In genomic region chrX:4434948-4435639, dm6 we compare ENCODE assay signal across 4 fruit fly cellular contexts.
TF ChIP-seq lines count a peak whose summit lies in the region.

No protein-coding gene starts in this region.

- TF ChIP-seq CTCF in whole organism, embryonic (GFP tag; optimal IDR thresholded peaks at IDR 0.05; lab: Kevin White, UChicago): no peak

TF ChIP-seq in whole organism, embryonic, 481 proteins besides CTCF, POLR2A, EP300 and RAD21:
- TF ChIP-seq CG1832 (GFP tag; optimal IDR thresholded peaks at IDR 0.05; lab: Kevin White, UChicago) (peak; percentile 25), Sox100B (GFP tag; optimal IDR thresholded peaks at IDR 0.05; lab: Kevin White, UChicago) (no peak), corto (GFP tag; optimal IDR thresholded peaks at IDR 0.05; lab: Kevin White, UChicago) (peak; percentile 19), fd102C (GFP tag; optimal IDR thresholded peaks at IDR 0.05; lab: Kevin White, UChicago) (no peak), Awh (GFP tag; IDR thresholded peaks at IDR 0.05; lab: Robert Waterston, UW) (no peak), nom (GFP tag; optimal IDR thresholded peaks at IDR 0.05; lab: Kevin White, UChicago) (peak; percentile 96), nerfin-2 (GFP tag; IDR thresholded peaks at IDR 0.05; lab: Robert Waterston, UW; ENCODE audit: partially characterized antibody) (no peak), chn (GFP tag; optimal IDR thresholded peaks at IDR 0.05; lab: Kevin White, UChicago) (no peak), CG4360 (GFP tag; IDR thresholded peaks at IDR 0.05; lab: Robert Waterston, UW) (peak; percentile 54; the same call in 1 of the 2 replicates), lbe (GFP tag; optimal IDR thresholded peaks at IDR 0.05; lab: Kevin White, UChicago) (peak; percentile 65), CG11696 (GFP tag; IDR thresholded peaks at IDR 0.05; lab: Robert Waterston, UW) (0 out of 2 replicates have a peak, but pooled peaks have one; percentile 9), CkIIα-i1 (GFP tag; IDR thresholded peaks at IDR 0.05; lab: Robert Waterston, UW) (no peak), Nf-YA (GFP tag; IDR thresholded peaks at IDR 0.05; lab: Robert Waterston, UW) (no peak), aop (GFP tag; IDR thresholded peaks at IDR 0.05; lab: Robert Waterston, UW) (no peak)
TF ChIP-seq in whole organism, embryonic: peak in this region for 6.

TF ChIP-seq in whole organism, prepupa, 60 proteins besides CTCF, POLR2A, EP300 and RAD21 (continues in another document):
- TF ChIP-seq CG11294 (GFP tag; IDR thresholded peaks at IDR 0.05; lab: Robert Waterston, UW) (no peak), CG7368 (GFP tag; optimal IDR thresholded peaks at IDR 0.05; lab: Kevin White, UChicago) (peak; percentile 3), CG11902 (GFP tag; optimal IDR thresholded peaks at IDR 0.05; lab: Kevin White, UChicago) (peak; percentile 2), fkh (GFP tag; optimal IDR thresholded peaks at IDR 0.05; lab: Kevin White, UChicago) (no peak), CG8632 (GFP tag; optimal IDR thresholded peaks at IDR 0.05; lab: Kevin White, UChicago) (peak; percentile 4), salr (GFP tag; optimal IDR thresholded peaks at IDR 0.05; lab: Kevin White, UChicago) (peak in 1 of 2 experiments; percentile 12), OdsH (GFP tag; optimal IDR thresholded peaks at IDR 0.05; lab: Kevin White, UChicago) (no peak), dsx (GFP tag; optimal IDR thresholded peaks at IDR 0.05; lab: Kevin White, UChicago; ENCODE audit: poor library complexity, severe bottlenecking) (peak; percentile 72), Sox102F (GFP tag; optimal IDR thresholded peaks at IDR 0.05; lab: Kevin White, UChicago) (peak; percentile 55), Eip78C (GFP tag; lab: Kevin White, UChicago) (peak; percentile 80), CG6163 (GFP tag; IDR thresholded peaks at IDR 0.05; lab: Robert Waterston, UW) (peak; percentile 73), svp (GFP tag; lab: Kevin White, UChicago) (peak; percentile 92), vri (GFP tag; optimal IDR thresholded peaks at IDR 0.05; lab: Kevin White, UChicago) (peak; percentile 35), CG4318 (GFP tag; optimal IDR thresholded peaks at IDR 0.05; lab: Kevin White, UChicago) (no peak), fd59A (GFP tag; optimal IDR thresholded peaks at IDR 0.05; lab: Kevin White, UChicago) (peak; percentile 41), CG10669 (GFP tag; optimal IDR thresholded peaks at IDR 0.05; lab: Kevin White, UChicago) (peak; percentile 69), cyc (GFP tag; optimal IDR thresholded peaks at IDR 0.05; lab: Kevin White, UChicago) (peak; percentile 74), acj6 (GFP tag; optimal IDR thresholded peaks at IDR 0.05; lab: Kevin White, UChicago) (no peak), CG6808 (GFP tag; optimal IDR thresholded peaks at IDR 0.05; lab: Kevin White, UChicago) (peak; percentile 89), CG32006 (GFP tag; optimal IDR thresholded peaks at IDR 0.05; lab: Kevin White, UChicago) (peak; percentile 1), CG11762 (GFP tag; optimal IDR thresholded peaks at IDR 0.05; lab: Kevin White, UChicago; ENCODE audit: insufficient read depth) (no peak), CG34406 (GFP tag; optimal IDR thresholded peaks at IDR 0.05; lab: Kevin White, UChicago) (peak; percentile 32), topi (GFP tag; optimal IDR thresholded peaks at IDR 0.05; lab: Kevin White, UChicago) (peak; percentile 77), CG3919 (GFP tag; optimal IDR thresholded peaks at IDR 0.05; lab: Kevin White, UChicago) (peak; percentile 48), CG3032 (tag; optimal IDR thresholded peaks at IDR 0.05; lab: Kevin White, UChicago) (peak; percentile 69), Met (GFP tag; optimal IDR thresholded peaks at IDR 0.05; lab: Kevin White, UChicago) (peak; percentile 79)

TF ChIP-seq in whole organism, pupa, 21 proteins besides CTCF, POLR2A, EP300 and RAD21:
- TF ChIP-seq gl (tag; optimal IDR thresholded peaks at IDR 0.05; lab: Kevin White, UChicago) (peak; percentile 83), CG13204 (GFP tag; optimal IDR thresholded peaks at IDR 0.05; lab: Kevin White, UChicago) (peak; percentile 80), rn (GFP tag; IDR thresholded peaks at IDR 0.05; lab: Robert Waterston, UW) (no peak), Pif1B (GFP tag; optimal IDR thresholded peaks at IDR 0.05; lab: Kevin White, UChicago) (peak; percentile 30), CG15710 (tag; optimal IDR thresholded peaks at IDR 0.05; lab: Kevin White, UChicago) (peak; percentile 78), Snoo (tag; optimal IDR thresholded peaks at IDR 0.05; lab: Kevin White, UChicago) (peak; percentile 70), fd96Ca (GFP tag; IDR thresholded peaks at IDR 0.05; lab: Robert Waterston, UW) (no peak), CG8159 (tag; optimal IDR thresholded peaks at IDR 0.05; lab: Kevin White, UChicago) (peak; percentile 77), Pif1A (GFP tag; optimal IDR thresholded peaks at IDR 0.05; lab: Kevin White, UChicago) (peak; percentile 64), CG34367 (tag; optimal IDR thresholded peaks at IDR 0.05; lab: Kevin White, UChicago) (peak; percentile 66), Ets98B (GFP tag; IDR thresholded peaks at IDR 0.05; lab: Robert Waterston, UW) (no peak), CG32121 (GFP tag; IDR thresholded peaks at IDR 0.05; lab: Robert Waterston, UW) (no peak), CG9948 (tag; optimal IDR thresholded peaks at IDR 0.05; lab: Kevin White, UChicago) (peak; percentile 40), CG14655 (GFP tag; optimal IDR thresholded peaks at IDR 0.05; lab: Kevin White, UChicago) (no peak), EcR (GFP tag; optimal IDR thresholded peaks at IDR 0.05; lab: Kevin White, UChicago) (peak; percentile 27), CG17806 (tag; optimal IDR thresholded peaks at IDR 0.05; lab: Kevin White, UChicago) (peak; percentile 54)
TF ChIP-seq in whole organism, pupa: peak in this region for 11.

TF ChIP-seq in whole organism, wandering third instar larva, 38 proteins besides CTCF, POLR2A, EP300 and RAD21:
- TF ChIP-seq Sp1 (GFP tag; optimal IDR thresholded peaks at IDR 0.05; lab: Kevin White, UChicago) (peak; percentile 81), h (GFP tag; optimal IDR thresholded peaks at IDR 0.05; lab: Kevin White, UChicago) (peak; percentile 81), fru (GFP tag; optimal IDR thresholded peaks at IDR 0.05; lab: Kevin White, UChicago) (peak; percentile 39), dsf (GFP tag; optimal IDR thresholded peaks at IDR 0.05; lab: Kevin White, UChicago; ENCODE audit: borderline replicate concordance) (no peak), brk (GFP tag; optimal IDR thresholded peaks at IDR 0.05; lab: Kevin White, UChicago) (no peak), usp (GFP tag; optimal IDR thresholded peaks at IDR 0.05; lab: Kevin White, UChicago) (no peak), ey (GFP tag; optimal IDR thresholded peaks at IDR 0.05; lab: Kevin White, UChicago) (peak; percentile 23), CG32264 (GFP tag; optimal IDR thresholded peaks at IDR 0.05; lab: Kevin White, UChicago) (peak; percentile 35), HLH106 (tag; optimal IDR thresholded peaks at IDR 0.05; lab: Kevin White, UChicago) (peak; percentile 62), tai (GFP tag; optimal IDR thresholded peaks at IDR 0.05; lab: Kevin White, UChicago) (no peak), Dfd (GFP tag; optimal IDR thresholded peaks at IDR 0.05; lab: Kevin White, UChicago) (no peak), dmrt93B (GFP tag; optimal IDR thresholded peaks at IDR 0.05; lab: Kevin White, UChicago) (peak; percentile 59), OdsH (GFP tag; optimal IDR thresholded peaks at IDR 0.05; lab: Kevin White, UChicago) (no peak), Hnf4 (GFP tag; optimal IDR thresholded peaks at IDR 0.05; lab: Kevin White, UChicago) (no peak), Jra (GFP tag; optimal IDR thresholded peaks at IDR 0.05; lab: Kevin White, UChicago) (no peak), GATAd (GFP tag; optimal IDR thresholded peaks at IDR 0.05; lab: Kevin White, UChicago) (no peak), sv (GFP tag; optimal IDR thresholded peaks at IDR 0.05; lab: Kevin White, UChicago) (no peak), CG9705 (GFP tag; optimal IDR thresholded peaks at IDR 0.05; lab: Kevin White, UChicago) (no peak), pan (optimal IDR thresholded peaks at IDR 0.05; lab: Kevin White, UChicago) (no peak), Hr78 (GFP tag; optimal IDR thresholded peaks at IDR 0.05; lab: Kevin White, UChicago) (no peak), Dif (GFP tag; optimal IDR thresholded peaks at IDR 0.05; lab: Kevin White, UChicago; ENCODE audit: partially characterized antibody) (no peak), dl (GFP tag; optimal IDR thresholded peaks at IDR 0.05; lab: Kevin White, UChicago; ENCODE audit: insufficient read depth in 1 of 2, partially characterized antibody in 2 of 2) (no peak), Myc (optimal IDR thresholded peaks at IDR 0.05; lab: Kevin White, UChicago) (no peak), CrebA (GFP tag; optimal IDR thresholded peaks at IDR 0.05; lab: Kevin White, UChicago; ENCODE audit: borderline replicate concordance) (peak; percentile 77), rgr (GFP tag; optimal IDR thresholded peaks at IDR 0.05; lab: Kevin White, UChicago) (peak; percentile 2), Mio (GFP tag; optimal IDR thresholded peaks at IDR 0.05; lab: Kevin White, UChicago) (no peak), foxo (GFP tag; optimal IDR thresholded peaks at IDR 0.05; lab: Kevin White, UChicago) (peak in 1 of 2 experiments; percentile 54), woc (GFP tag; optimal IDR thresholded peaks at IDR 0.05; lab: Kevin White, UChicago) (peak; percentile 71), lola (GFP tag; optimal IDR thresholded peaks at IDR 0.05; lab: Kevin White, UChicago) (no peak), sage (GFP tag; optimal IDR thresholded peaks at IDR 0.05; lab: Kevin White, UChicago) (peak; percentile 13), Rel (GFP tag; optimal IDR thresholded peaks at IDR 0.05; lab: Kevin White, UChicago) (peak; percentile 56), Rel (tag; optimal IDR thresholded peaks at IDR 0.05; lab: Kevin White, UChicago) (peak; percentile 46), Abd-B (GFP tag; optimal IDR thresholded peaks at IDR 0.05; lab: Kevin White, UChicago) (no peak), jim (GFP tag; optimal IDR thresholded peaks at IDR 0.05; lab: Kevin White, UChicago) (no peak), Vsx2 (GFP tag; optimal IDR thresholded peaks at IDR 0.05; lab: Kevin White, UChicago; ENCODE audit: partially characterized antibody) (no peak), Hr83 (GFP tag; optimal IDR thresholded peaks at IDR 0.05; lab: Kevin White, UChicago; ENCODE audit: poor library complexity, severe bottlenecking) (no peak), br (GFP tag; optimal IDR thresholded peaks at IDR 0.05; lab: Kevin White, UChicago) (no peak), psq (GFP tag; optimal IDR thresholded peaks at IDR 0.05; lab: Kevin White, UChicago) (peak; percentile 83), N (GFP tag; optimal IDR thresholded peaks at IDR 0.05; lab: Kevin White, UChicago) (no peak)
TF ChIP-seq in whole organism, wandering third instar larva: peak in this region for 14.

Comparison
In these comparisons a context has a peak if more than half of its experiments do, and no peak if none do; other contexts are left out.
1. Of the 7 proteins assayed by ChIP-seq in both whole organism, embryonic and whole organism, prepupa: peak only in whole organism, embryonic: none; only in whole organism, prepupa: Blimp-1, CG6854, Hr39 and Sox102F; in both: none; in neither: 3.